Worm (Caenorhabditis elegans) whole organism, L4/young adult: ENCODE data around the gene sre-44.

Experiments used
- W03F9.2 ChIP-seq: fragments of 150-350 bp; optimal IDR thresholded peaks from 2 replicates; lab custom pipeline; 2014; ENCODE audit warnings: missing biosample characterization, missing genetic modification characterization
- him-1 ChIP-seq: sonication (generic microtip); optimal IDR thresholded peaks from 2 replicates; lab custom pipeline; 2016; ENCODE audit warnings: missing genotype, missing genetic modification reagents, missing genetic modification characterization, missing compliant biosample characterization

DNA sequence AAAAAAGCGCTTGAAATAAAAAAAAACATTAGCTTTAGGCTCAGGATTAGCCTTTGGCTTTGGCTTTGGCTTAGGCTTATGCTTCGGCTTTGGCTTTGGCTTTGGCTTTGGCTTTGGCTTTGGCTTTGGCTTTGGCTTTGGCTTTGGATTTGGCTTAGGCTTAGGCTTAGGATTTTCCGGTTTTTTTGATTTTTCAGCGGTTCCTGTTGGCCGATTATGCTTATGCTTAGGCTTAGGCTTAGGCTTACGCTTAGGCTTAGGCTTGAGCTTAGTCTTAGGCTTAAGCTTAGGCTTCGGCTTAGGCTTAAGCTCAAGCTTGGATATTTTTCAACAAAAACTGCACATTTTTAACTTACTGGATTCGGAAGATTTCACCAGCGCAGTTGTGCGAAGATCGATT is 24.7 kb downstream of the sre-44 start:
- TF ChIP-seq W03F9.2 (tag; lab: Kevin White, UChicago) (no peak), him-1 (tag; lab: Kevin White, UChicago) (no peak)
